Worm (Caenorhabditis elegans) whole organism, young adult: ENCODE measurements around the gene pmp-1.

ENCODE experiments used
- F37B4.10 ChIP-seq: fragments of 200-800 bp; sonication (Bioruptor generic); IDR thresholded peaks from 2 replicates; pipeline ENCODE4 v1.3.6; 2022; ENCODE audit warnings: missing genetic modification characterization, missing compliant biosample characterization
- cebp-2 ChIP-seq: fragments of 200-800 bp; sonication (Bioruptor generic); IDR thresholded peaks from 2 replicates; pipeline ENCODE4 v1.3.6; 2022; ENCODE audit warnings: missing genetic modification characterization, missing compliant biosample characterization
- ceh-40 ChIP-seq: fragments of 200-800 bp; sonication (Bioruptor generic); IDR thresholded peaks from 2 replicates; pipeline ENCODE4 v1.3.6; 2022; ENCODE audit warnings: missing genetic modification characterization, missing compliant biosample characterization
- hmg-1.2 ChIP-seq: fragments of 200-800 bp; sonication (Bioruptor generic); IDR thresholded peaks from 2 replicates; pipeline ENCODE4 v1.3.6; 2022; ENCODE audit warnings: missing genetic modification reagents, missing genetic modification characterization, missing compliant biosample characterization
- let-526 ChIP-seq: fragments of 200-800 bp; sonication (Bioruptor generic); IDR thresholded peaks from 2 replicates; pipeline ENCODE4 v1.3.6; 2022; ENCODE audit warnings: missing genetic modification reagents, missing genetic modification characterization, missing compliant biosample characterization
- madf-3 ChIP-seq: fragments of 200-800 bp; sonication (Bioruptor generic); IDR thresholded peaks from 2 replicates; pipeline ENCODE4 v1.3.6; 2022; ENCODE audit warnings: missing genetic modification reagents, missing genetic modification characterization, missing compliant biosample characterization
- nhr-80 ChIP-seq: sonication (generic microtip); optimal IDR thresholded peaks from 2 replicates; lab custom pipeline; 2016; ENCODE audit warnings: missing genetic modification characterization, missing compliant biosample characterization
- somi-1 ChIP-seq: fragments of 200-800 bp; sonication (Bioruptor generic); optimal IDR thresholded peaks from 2 replicates; lab custom pipeline; 2018; ENCODE audit warnings: mild to moderate bottlenecking, missing genetic modification characterization, missing compliant biosample characterization
- unc-62 ChIP-seq: fragments of 150-350 bp; optimal IDR thresholded peaks from 2 replicates; lab custom pipeline; 2014; ENCODE audit warnings: missing biosample characterization, missing genetic modification reagents, missing genetic modification characterization
- ztf-3 ChIP-seq: fragments of 200-800 bp; sonication (Bioruptor generic); optimal IDR thresholded peaks from 2 replicates; lab custom pipeline; 2018; ENCODE audit warnings: mild to moderate bottlenecking, missing genetic modification characterization, missing compliant biosample characterization

- TF ChIP-seq unc-62 (GFP tag; lab: Kevin White, UChicago) (no peak), hmg-1.2 (GFP tag; lab: Robert Waterston, UW) (no peak), ztf-3 (GFP tag; lab: Kevin White, UChicago) (no peak), F37B4.10 (GFP tag; lab: Robert Waterston, UW) (no peak), ceh-40 (GFP tag; lab: Robert Waterston, UW) (no peak), somi-1 (GFP tag; lab: Kevin White, UChicago) (peak; percentile 70), nhr-80 (tag; lab: Kevin White, UChicago) (no peak), cebp-2 (no peak), madf-3 (GFP tag; lab: Robert Waterston, UW) (no peak), let-526 (GFP tag; lab: Robert Waterston, UW) (no peak)
Measured at ce11 chrII:6849308-6849707, 34.2 kb downstream of the pmp-1 start.
